Fruit fly (Drosophila melanogaster) whole organism, prepupa: ENCODE measurements around the gene P5CDh2.
A peak's percentile ranks its signal among the peaks of the same experiment; 100 is the strongest.

Experiments
- CG15336 ChIP-seq: fragments of 200-800 bp; sonication (Bioruptor generic); IDR thresholded peaks from 2 replicates; pipeline ENCODE4 v1.3.6; 2022; ENCODE audit warnings: missing biosample characterization, missing genetic modification characterization
- Gug ChIP-seq: fragments of 200-800 bp; sonication (Bioruptor generic); IDR thresholded peaks from 2 replicates; pipeline ENCODE4 v1.3.6; 2022; ENCODE audit warnings: missing biosample characterization, missing genetic modification characterization
- Lpt ChIP-seq: fragments of 200-800 bp; sonication (Bioruptor generic); optimal IDR thresholded peaks from 3 replicates; lab custom pipeline; 2016; ENCODE audit warnings: missing biosample characterization, missing genetic modification characterization
- Sox102F ChIP-seq: fragments of 200-800 bp; sonication (Bioruptor generic); optimal IDR thresholded peaks from 2 replicates; lab custom pipeline; 2016; ENCODE audit warnings: missing biosample characterization, mild to moderate bottlenecking, missing genetic modification characterization
- fkh ChIP-seq: fragments of 200-800 bp; sonication (Bioruptor generic); optimal IDR thresholded peaks from 3 replicates; lab custom pipeline; 2017; ENCODE audit warnings: missing biosample characterization, mild to moderate bottlenecking, missing genetic modification characterization, moderate library complexity

DNA sequence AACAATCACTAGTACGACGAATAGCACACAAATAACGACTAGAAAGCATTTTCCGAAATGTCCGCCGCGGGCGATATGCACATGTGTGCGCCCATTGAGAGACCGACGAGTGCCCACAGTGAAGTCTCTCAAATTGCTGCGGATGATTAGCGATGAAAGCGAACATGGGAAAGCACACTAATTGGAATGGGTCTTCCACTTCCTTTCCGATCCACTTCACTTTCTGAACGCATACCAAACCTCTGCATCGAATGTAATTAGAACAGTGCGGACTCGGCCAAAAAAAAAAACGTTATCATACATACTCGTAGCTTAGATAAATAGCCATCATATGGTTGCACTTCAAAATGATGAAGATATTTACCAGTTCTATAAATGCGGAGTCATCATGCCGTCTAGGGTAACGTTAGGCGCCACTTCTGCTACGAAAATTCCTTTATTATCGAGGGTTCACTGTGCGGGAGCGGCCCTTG is 27.7 kb upstream of the P5CDh2 start:
- peak; percentile 32 for TF ChIP-seq fkh (GFP tag; lab: Kevin White, UChicago)
- no peak for TF ChIP-seq Lpt (GFP tag; lab: Kevin White, UChicago)
- TF ChIP-seq CG15336 (GFP tag; lab: Robert Waterston, UW): peak; percentile 53
- TF ChIP-seq Sox102F (GFP tag; lab: Kevin White, UChicago): no peak
- 0 out of 2 replicates have a peak, but pooled peaks have one; percentile 48 for TF ChIP-seq Gug (GFP tag; lab: Robert Waterston, UW)
